Fruit fly (Drosophila melanogaster): Measurements from ENCODE around the gene CG42553.

The CG42553 gene

dm6 chr3L:802700-803273 lies 31.1 kb upstream of the CG42553 start:
- TF ChIP-seq CG8478 (optimal IDR thresholded peaks at IDR 0.05) (no peak), CTCF (optimal IDR thresholded peaks at IDR 0.05) (no peak)

DNA sequence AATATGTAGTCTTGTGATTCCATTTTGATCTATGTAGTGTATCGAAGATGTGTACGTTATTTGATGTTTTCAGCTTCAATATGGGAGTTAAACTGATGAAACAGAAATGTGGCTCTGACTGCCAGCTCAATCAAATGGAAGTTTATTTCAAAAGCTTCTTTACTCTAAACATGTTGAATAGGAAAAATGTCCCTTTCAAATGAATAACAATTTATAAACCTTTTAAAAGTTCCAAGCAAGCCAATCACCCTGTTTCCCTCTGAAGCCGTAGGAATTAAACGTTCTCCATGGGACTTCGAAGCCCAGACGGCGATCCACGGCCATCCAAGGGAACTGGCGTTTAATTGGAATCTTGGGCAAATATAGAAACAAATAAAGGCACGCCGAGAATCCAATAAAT lies 29.9 kb upstream of the CG42553 start, which contains the start of gene CG13898:
CG13898 (minus strand) TSS at position 101 of the 400 bp plus-strand sequence.
- TF ChIP-seq CTCF (optimal IDR thresholded peaks at IDR 0.05) = no peak
- no peak for TF ChIP-seq CG8478 (optimal IDR thresholded peaks at IDR 0.05)

DNA sequence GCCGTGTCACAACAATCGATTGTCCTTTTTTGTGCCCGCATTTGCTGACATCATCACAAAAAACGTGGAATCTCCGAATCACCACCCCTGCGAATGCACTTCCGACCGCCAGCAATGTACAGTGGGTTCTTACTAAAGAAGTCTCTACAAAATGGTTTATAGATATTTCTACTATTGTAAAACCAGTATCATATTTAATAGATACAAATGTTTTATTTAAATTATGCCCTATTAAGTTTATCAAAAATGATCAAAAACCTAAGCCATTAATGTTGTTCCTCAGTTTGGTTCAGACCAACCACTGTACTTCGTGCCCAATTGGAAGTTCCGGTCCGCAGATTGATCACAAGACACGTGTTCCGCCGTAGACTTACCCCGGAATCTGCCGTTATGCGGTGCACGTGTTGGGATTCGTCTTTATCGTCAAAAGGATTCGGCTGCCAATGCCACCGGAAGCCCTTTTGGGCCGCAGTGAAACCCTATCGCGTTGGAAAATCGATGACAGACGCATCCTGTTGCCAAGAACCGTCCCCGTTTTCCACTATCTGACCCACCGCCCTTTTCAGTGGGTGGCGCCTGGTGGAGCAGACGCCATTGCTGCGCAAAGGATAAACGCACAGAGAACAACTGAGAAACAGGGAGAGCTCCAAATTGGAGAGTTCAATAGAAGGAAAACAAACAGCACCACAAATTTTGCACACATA lies 29.2 kb upstream of the CG42553 start:
- no peak for TF ChIP-seq CTCF (optimal IDR thresholded peaks at IDR 0.05)
- no peak for TF ChIP-seq CG8478 (optimal IDR thresholded peaks at IDR 0.05)

dm6 chr3L:805642-806218 lies 28.2 kb upstream of the CG42553 start:
- TF ChIP-seq CG8478 (optimal IDR thresholded peaks at IDR 0.05) (no peak), CTCF (optimal IDR thresholded peaks at IDR 0.05) (no peak)

dm6 chr3L:807456-807855 lies 26.4 kb upstream of the CG42553 start:
- TF ChIP-seq CTCF (optimal IDR thresholded peaks at IDR 0.05) (no peak), CG8478 (optimal IDR thresholded peaks at IDR 0.05) (no peak)

dm6 chr3L:808725-809537 lies 25.0 kb upstream of the CG42553 start:
- no peak for TF ChIP-seq CG8478 (optimal IDR thresholded peaks at IDR 0.05)
- TF ChIP-seq CTCF (optimal IDR thresholded peaks at IDR 0.05) = no peak

DNA sequence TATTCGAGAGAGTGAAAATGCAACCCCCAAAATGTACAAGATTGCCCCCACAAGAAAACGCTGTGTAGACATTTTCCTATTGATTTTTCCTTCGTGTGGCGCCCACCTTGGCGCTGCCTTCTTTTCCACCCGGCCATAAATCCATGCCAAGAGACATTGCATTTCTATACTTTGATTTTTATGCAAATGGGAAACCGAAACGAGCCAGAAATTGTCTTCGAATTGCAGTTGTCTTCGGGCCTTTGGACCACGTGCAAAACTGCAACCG lies 24.4 kb upstream of the CG42553 start:
- TF ChIP-seq CTCF (optimal IDR thresholded peaks at IDR 0.05) = no peak
- TF ChIP-seq CG8478 (optimal IDR thresholded peaks at IDR 0.05) = no peak

dm6 chr3L:810038-810644 lies 23.8 kb upstream of the CG42553 start:
- TF ChIP-seq CTCF (optimal IDR thresholded peaks at IDR 0.05) = no peak
- TF ChIP-seq CG8478 (optimal IDR thresholded peaks at IDR 0.05) = no peak

- TF ChIP-seq CG8478 (optimal IDR thresholded peaks at IDR 0.05) (no peak), CTCF (optimal IDR thresholded peaks at IDR 0.05) (no peak)
These were observed 22.1 kb upstream of the CG42553 start for dm6 chr3L:811816-812215.

DNA sequence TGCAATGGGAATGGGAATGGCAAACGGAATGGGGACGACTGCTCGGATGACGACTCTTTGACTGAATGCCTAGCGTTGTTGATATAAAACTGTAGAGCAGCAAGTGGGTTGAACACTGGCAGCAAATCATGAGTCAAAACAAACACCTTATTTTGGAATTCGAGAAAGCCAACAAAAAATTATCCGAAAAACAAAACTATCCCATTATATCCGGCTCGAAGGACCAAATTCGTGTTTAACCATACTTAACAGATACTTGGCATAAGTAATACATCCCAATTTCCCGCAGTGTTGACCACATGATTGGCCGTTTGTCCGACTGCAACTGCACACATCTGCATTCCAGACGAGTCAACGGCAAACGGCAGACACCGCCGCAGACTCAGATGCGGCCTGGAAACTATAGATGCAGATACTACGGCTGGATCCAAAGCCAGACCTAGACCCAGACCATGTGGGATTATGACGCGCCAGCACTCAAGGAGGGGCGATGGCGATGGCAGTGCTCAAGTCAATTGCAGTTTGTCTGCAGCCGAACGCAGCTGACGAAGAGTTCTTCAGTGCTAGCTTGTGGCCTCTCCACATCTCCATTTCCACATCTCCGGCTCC lies 20.6 kb upstream of the CG42553 start:
- TF ChIP-seq CTCF (optimal IDR thresholded peaks at IDR 0.05) = no peak
- no peak for TF ChIP-seq CG8478 (optimal IDR thresholded peaks at IDR 0.05)

dm6 chr3L:813911-814310 lies 20.0 kb upstream of the CG42553 start:
- TF ChIP-seq CTCF (optimal IDR thresholded peaks at IDR 0.05) (no peak), CG8478 (optimal IDR thresholded peaks at IDR 0.05) (no peak)

DNA sequence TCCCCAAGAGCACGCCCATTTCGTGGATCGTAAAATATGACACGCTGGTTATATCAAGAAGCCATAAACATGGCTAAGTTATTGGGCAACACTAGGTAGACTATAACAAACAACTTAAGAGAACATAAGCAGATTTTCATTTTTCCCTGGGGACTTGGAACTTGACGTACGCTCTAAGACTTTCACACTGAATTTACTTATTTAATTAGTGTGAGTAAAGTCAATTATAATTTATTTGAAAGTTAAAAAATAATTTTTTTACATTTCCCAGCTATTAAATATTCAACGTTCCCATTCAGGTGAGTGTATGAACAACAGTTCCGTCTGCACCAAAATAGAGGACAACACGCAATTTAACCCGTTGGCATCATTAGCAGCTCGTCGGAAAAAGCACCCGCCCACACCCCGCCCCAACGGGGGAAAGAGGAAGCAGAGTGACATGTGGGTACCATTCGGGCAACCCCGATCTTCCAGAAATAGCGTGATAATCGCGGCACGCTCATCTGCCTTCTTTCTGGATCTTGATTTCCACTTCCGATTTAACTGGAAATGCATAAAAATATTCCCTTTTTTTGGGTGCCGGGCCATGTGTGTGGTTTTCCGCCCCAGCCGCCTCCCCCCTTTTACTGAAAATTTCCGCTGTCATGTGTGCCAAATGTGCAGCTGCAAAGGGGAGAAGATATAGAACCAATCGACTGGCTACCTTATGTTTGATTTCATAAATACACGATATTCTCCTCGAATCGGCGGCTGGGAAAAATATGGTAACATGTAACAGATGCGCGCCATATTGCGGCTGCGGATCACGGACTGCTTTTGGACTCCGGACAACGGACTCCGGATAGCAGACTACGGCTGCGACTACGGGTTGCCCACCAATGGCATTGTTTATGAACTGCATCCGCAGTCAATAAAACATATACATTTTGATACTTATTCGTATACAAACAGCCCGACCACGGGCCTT lies 18.4 kb upstream of the CG42553 start:
- no peak for TF ChIP-seq CTCF (optimal IDR thresholded peaks at IDR 0.05)
- no peak for TF ChIP-seq CG8478 (optimal IDR thresholded peaks at IDR 0.05)

DNA sequence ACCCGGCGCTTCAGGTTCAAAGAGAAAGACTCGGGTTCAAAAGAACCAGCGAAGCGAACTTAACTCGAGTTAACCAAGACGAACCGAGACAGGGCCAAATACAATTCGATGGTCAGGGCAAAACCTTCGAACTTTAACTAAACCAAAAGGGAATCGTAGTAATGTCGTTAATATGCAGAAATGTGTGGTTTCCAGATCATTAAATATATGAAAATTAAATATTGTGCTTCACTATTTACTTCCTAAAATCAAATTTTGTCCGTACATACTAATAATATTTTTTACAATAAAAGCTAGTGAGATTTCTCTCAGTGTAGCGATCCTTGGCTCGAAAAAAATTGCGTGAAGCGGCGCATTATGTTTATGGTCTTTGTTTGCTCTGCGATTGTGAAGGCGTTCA lies 16.2 kb upstream of the CG42553 start:
- no peak for TF ChIP-seq CTCF (optimal IDR thresholded peaks at IDR 0.05)
- TF ChIP-seq CG8478 (optimal IDR thresholded peaks at IDR 0.05) = no peak
